Worm (Caenorhabditis elegans): ENCODE results near the gene C01G12.9.

The C01G12.9 gene

DNA sequence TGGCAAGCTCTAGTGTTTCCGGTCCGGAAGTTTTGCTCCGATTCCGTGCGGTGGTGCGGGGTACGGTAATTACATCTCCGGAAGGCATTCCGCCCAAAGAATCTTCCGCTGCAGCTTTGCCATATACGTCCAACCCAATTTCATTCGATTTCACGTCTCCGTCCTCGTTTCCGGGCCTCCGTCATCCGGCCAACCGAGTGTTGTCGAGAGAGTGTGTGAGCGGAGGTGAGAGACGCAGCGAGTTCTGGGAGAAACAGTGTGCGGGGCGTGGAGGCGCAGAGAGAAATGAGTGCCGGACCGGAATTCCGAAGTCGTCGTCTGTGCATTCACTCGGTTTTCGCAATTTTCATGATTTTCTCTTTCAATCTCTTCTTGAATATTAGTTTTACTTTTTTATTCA is 9.5 kb upstream of the C01G12.9 start:
- TF ChIP-seq C16A3.4 (tag; optimal IDR thresholded peaks at IDR 0.05) (no peak), egl-27 (tag; optimal IDR thresholded peaks at IDR 0.05) (no peak), pag-3 (tag; optimal IDR thresholded peaks at IDR 0.05; ENCODE audit: borderline replicate concordance, insufficient read depth) (no peak), isw-1 (GFP tag; IDR thresholded peaks at IDR 0.05) (peak; percentile 20), unc-98 (GFP tag; IDR thresholded peaks at IDR 0.05) (no peak), ceh-88 (GFP tag; IDR thresholded peaks at IDR 0.05) (no peak), mef-2 (tag; optimal IDR thresholded peaks at IDR 0.05) (no peak), efl-1 (optimal IDR thresholded peaks at IDR 0.05) (peak; percentile 32 to 70), efl-1 (GFP tag; optimal IDR thresholded peaks at IDR 0.05 in 1 of 2) (peak; percentile 9 to 66), xbp-1 (tag; optimal IDR thresholded peaks at IDR 0.05) (no peak), dsc-1 (tag; optimal IDR thresholded peaks at IDR 0.05) (no peak), nhr-237 (tag; optimal IDR thresholded peaks at IDR 0.05) (no peak), C34B4.2 (tag; optimal IDR thresholded peaks at IDR 0.05) (no peak), lin-14 (GFP tag; optimal IDR thresholded peaks at IDR 0.05) (peak; percentile 83), sup-37 (GFP tag; optimal IDR thresholded peaks at IDR 0.05) (no peak), mdl-1 (tag; optimal IDR thresholded peaks at IDR 0.05) (no peak), mep-1 (tag; optimal IDR thresholded peaks at IDR 0.05) (no peak), nhr-28 (tag; optimal IDR thresholded peaks at IDR 0.05) (no peak), Y116A8C.19 (tag; optimal IDR thresholded peaks at IDR 0.05; ENCODE audit: borderline replicate concordance) (no peak), rnt-1 (tag; optimal IDR thresholded peaks at IDR 0.05) (no peak), ceh-8 (GFP tag; optimal IDR thresholded peaks at IDR 0.05) (no peak), lin-35 (GFP tag; optimal IDR thresholded peaks at IDR 0.05) (no peak), swsn-7 (tag; optimal IDR thresholded peaks at IDR 0.05) (peak; percentile 22), sptf-1 (tag; optimal IDR thresholded peaks at IDR 0.05) (no peak), fos-1 (tag; optimal IDR thresholded peaks at IDR 0.05) (no peak), elt-3 (tag; optimal IDR thresholded peaks at IDR 0.05) (no peak), nhr-76 (tag; optimal IDR thresholded peaks at IDR 0.05) (no peak), sox-4 (tag; optimal IDR thresholded peaks at IDR 0.05) (no peak), nhr-19 (GFP tag; conservative IDR thresholded peaks at IDR 0.05) (no peak), nhr-85 (tag) (peak; percentile 48), C04F5.9 (tag; optimal IDR thresholded peaks at IDR 0.05) (no peak), lsy-2 (tag; optimal IDR thresholded peaks at IDR 0.05) (peak; percentile 11 to 33), vab-15 (tag; optimal IDR thresholded peaks at IDR 0.05) (no peak), ces-1 (GFP tag; optimal IDR thresholded peaks at IDR 0.05) (no peak), nhr-84 (tag; optimal IDR thresholded peaks at IDR 0.05) (no peak), snpc-4 (tag; optimal IDR thresholded peaks at IDR 0.05) (no peak), ceh-82 (tag; optimal IDR thresholded peaks at IDR 0.05) (no peak), nhr-47 (tag; optimal IDR thresholded peaks at IDR 0.05) (peak; percentile 36), nhr-12 (tag; optimal IDR thresholded peaks at IDR 0.05) (no peak), hlh-4 (tag; optimal IDR thresholded peaks at IDR 0.05) (no peak), aly-2 (tag; optimal IDR thresholded peaks at IDR 0.05) (no peak), lin-13 (GFP tag; optimal IDR thresholded peaks at IDR 0.05) (no peak), blmp-1 (tag; optimal IDR thresholded peaks at IDR 0.05) (peak; percentile 40), snu-23 (GFP tag; optimal IDR thresholded peaks at IDR 0.05) (no peak), skn-1 (tag; optimal IDR thresholded peaks at IDR 0.05) (peak; percentile 3), fkh-4 (tag; optimal IDR thresholded peaks at IDR 0.05; ENCODE audit: borderline replicate concordance) (no peak), nhr-71 (tag; optimal IDR thresholded peaks at IDR 0.05) (peak; percentile 48), tlp-1 (tag; optimal IDR thresholded peaks at IDR 0.05) (no peak), mab-9 (GFP tag; IDR thresholded peaks at IDR 0.05) (no peak), tbx-2 (tag; optimal IDR thresholded peaks at IDR 0.05) (peak; percentile 50), aha-1 (tag; optimal IDR thresholded peaks at IDR 0.05) (no peak), irx-1 (tag; optimal IDR thresholded peaks at IDR 0.05) (peak; percentile 53), unc-130 (tag; optimal IDR thresholded peaks at IDR 0.05) (no peak), fkh-8 (tag; optimal IDR thresholded peaks at IDR 0.05) (no peak), ztf-11 (tag; optimal IDR thresholded peaks at IDR 0.05) (no peak)

All from whole organism, L1 larva.